Worm (Caenorhabditis elegans): ENCODE results near the gene Y73F8A.22.

The Y73F8A.22 gene

DNA sequence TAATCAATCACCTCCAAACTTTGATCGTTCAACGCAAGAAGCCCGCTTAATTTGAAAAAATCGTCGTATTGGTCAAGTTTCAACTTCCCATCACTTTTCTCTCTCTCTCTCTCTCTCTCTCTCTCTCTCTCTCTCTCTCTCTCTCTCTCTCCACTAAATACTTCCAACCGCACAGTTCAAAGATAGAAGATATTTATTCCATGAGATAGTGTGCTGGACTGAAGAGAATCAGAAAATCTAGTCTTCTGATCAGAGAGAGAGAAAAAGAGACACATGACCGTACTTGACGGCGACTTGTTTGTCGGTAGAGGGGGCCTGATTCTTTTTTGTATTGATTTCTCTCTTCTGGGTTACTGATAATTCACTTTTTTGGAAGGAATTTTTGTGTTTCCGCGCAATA is 42.6 kb downstream of the Y73F8A.22 start:
- TF ChIP-seq pbrm-1 (GFP tag; IDR thresholded peaks at IDR 0.05) (no peak), lin-40 (tag; optimal IDR thresholded peaks at IDR 0.05) (peak; percentile 67), B0336.3 (GFP tag; IDR thresholded peaks at IDR 0.05) (peak; percentile 20; the same call in 1 of the 2 replicates), unc-62 (GFP tag; optimal IDR thresholded peaks at IDR 0.05) (no peak), somi-1 (GFP tag; optimal IDR thresholded peaks at IDR 0.05) (peak; percentile 87), Y56A3A.18 (GFP tag; IDR thresholded peaks at IDR 0.05) (no peak), F23B12.7 (tag; optimal IDR thresholded peaks at IDR 0.05; ENCODE audit: insufficient read depth) (no peak), nhr-27 (tag; optimal IDR thresholded peaks at IDR 0.05) (no peak), B0261.1 (tag; optimal IDR thresholded peaks at IDR 0.05) (no peak), pha-4 (tag; optimal IDR thresholded peaks at IDR 0.05) (no peak), C17E4.6 (GFP tag; IDR thresholded peaks at IDR 0.05) (no peak), cebp-1 (GFP tag; IDR thresholded peaks at IDR 0.05) (no peak), cebp-1 (tag; optimal IDR thresholded peaks at IDR 0.05) (peak; percentile 25), hmg-1.2 (GFP tag; IDR thresholded peaks at IDR 0.05) (peak; percentile 26; the same call in 1 of the 2 replicates), nhr-179 (tag; optimal IDR thresholded peaks at IDR 0.05) (no peak), ztf-26 (tag; optimal IDR thresholded peaks at IDR 0.05) (peak; percentile 83)

DNA sequence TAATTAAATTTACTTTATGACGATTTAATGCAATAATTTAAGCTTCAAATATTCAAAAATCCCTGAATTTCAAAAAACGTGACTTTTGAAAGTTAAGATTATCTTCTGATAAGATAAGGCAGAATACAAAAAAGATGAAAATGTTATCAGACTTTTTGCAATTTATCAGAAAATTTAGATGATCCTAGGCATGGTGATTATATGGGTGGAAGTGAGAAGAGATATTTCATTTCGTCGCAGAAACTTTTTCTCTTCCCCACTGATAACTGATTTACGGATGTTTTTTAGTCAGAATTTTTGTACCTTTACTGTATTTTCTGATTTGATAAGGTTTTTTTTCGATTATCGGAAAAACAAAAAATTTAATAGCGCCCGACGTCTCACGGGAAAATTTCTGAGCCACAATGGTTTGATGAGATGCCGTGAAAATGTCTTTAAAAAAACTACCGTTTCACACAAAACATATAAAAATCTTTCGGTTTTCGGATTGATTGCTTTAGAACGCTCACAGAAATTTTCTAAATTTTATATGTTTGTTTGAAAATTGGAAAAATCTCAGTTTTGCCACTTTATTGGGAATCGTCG is 45.9 kb downstream of the Y73F8A.22 start:
- TF ChIP-seq nfya-1 (tag; optimal IDR thresholded peaks at IDR 0.05; ENCODE audit: borderline replicate concordance, insufficient read depth) (no peak), ztf-6 (GFP tag; IDR thresholded peaks at IDR 0.05) (no peak), attf-6 (GFP tag; IDR thresholded peaks at IDR 0.05) (0 out of 2 replicates have a peak, but pooled peaks have one; percentile 6), egl-44 (GFP tag; IDR thresholded peaks at IDR 0.05) (no peak), C17E4.6 (GFP tag; IDR thresholded peaks at IDR 0.05) (no peak), gei-17 (GFP tag; optimal IDR thresholded peaks at IDR 0.05) (no peak), madf-3 (GFP tag; IDR thresholded peaks at IDR 0.05) (no peak), tbp1 (GFP tag; optimal IDR thresholded peaks at IDR 0.05) (no peak), snpc-4 (GFP tag; optimal IDR thresholded peaks at IDR 0.05) (no peak), snpc-4 (tag; optimal IDR thresholded peaks at IDR 0.05) (peak; percentile 53 to 77 (median 75)), ztf-25 (GFP tag; IDR thresholded peaks at IDR 0.05) (no peak), F49E8.2 (tag; optimal IDR thresholded peaks at IDR 0.05; ENCODE audit: insufficient read depth) (no peak), nfya-2 (GFP tag; IDR thresholded peaks at IDR 0.05) (no peak), ceh-40 (GFP tag; IDR thresholded peaks at IDR 0.05) (no peak), unc-130 (GFP tag; optimal IDR thresholded peaks at IDR 0.05) (no peak), dox-1 (GFP tag; IDR thresholded peaks at IDR 0.05) (no peak), F52B5.7 (tag; optimal IDR thresholded peaks at IDR 0.05) (no peak)

DNA sequence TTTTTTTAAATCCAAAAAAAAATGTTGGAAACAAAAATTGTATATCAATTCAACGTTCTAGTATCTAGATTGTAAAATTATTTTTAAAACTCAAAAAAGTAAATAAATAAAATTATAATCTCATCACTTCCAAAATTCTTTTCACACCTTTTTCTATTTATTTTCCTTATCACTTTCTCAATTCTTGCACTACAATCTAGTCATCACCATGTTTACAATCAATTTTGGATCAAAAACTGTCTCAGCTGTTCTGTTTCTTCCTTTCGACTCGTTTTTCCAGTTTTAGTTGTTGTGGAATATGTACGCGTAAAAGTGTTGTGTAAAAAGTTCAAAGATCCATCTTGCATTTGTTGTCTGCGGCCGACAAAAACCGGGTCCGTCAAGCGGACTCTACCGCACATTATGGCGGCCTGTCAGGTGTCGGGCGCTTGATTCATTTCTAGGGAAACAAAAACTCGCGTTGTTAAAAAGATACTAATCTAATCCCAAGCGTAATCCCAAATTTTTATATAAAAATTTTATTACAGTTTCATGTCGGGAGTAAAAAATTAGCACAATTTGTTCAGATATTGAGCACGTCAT is 46.6 kb downstream of the Y73F8A.22 start:
- no peak for TF ChIP-seq dpff-1 (tag; optimal IDR thresholded peaks at IDR 0.05)
- TF ChIP-seq snpc-4 (GFP tag; optimal IDR thresholded peaks at IDR 0.05), result no peak
- peak in 3 of 4 experiments; percentile 27 to 74 (median 68) for TF ChIP-seq snpc-4 (tag; optimal IDR thresholded peaks at IDR 0.05)
- TF ChIP-seq ztf-28 (GFP tag; IDR thresholded peaks at IDR 0.05), result no peak
- TF ChIP-seq nhr-27 (tag; optimal IDR thresholded peaks at IDR 0.05), result no peak

DNA sequence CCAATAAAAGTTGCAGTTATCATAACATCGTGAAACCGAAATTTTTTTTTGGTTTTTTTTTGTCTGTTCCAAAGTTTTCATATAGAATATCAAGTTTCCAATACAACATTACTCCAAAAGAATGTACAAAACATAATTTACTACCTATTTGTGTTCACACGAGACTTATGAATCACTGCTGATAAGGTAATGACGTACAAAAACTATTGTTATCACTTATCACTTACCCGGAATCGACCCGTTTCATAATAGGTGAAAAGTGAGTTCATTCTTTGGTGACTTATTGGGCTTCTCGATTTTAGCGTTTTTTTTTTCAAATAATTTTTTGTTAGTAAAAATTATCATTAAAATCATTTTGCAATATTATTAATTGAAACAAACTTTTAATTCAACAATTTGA is 48.0 kb downstream of the Y73F8A.22 start:
- no peak for TF ChIP-seq egrh-3 (GFP tag; IDR thresholded peaks at IDR 0.05)
- TF ChIP-seq F33H1.4 (GFP tag; IDR thresholded peaks at IDR 0.05), result no peak
- no peak for TF ChIP-seq K12H6.12 (tag; optimal IDR thresholded peaks at IDR 0.05)
- TF ChIP-seq nhr-80 (tag; optimal IDR thresholded peaks at IDR 0.05), result peak; percentile 44
- TF ChIP-seq Y95B8A.8 (GFP tag; IDR thresholded peaks at IDR 0.05), result no peak
- TF ChIP-seq xnd-1 (tag; optimal IDR thresholded peaks at IDR 0.05), result no peak
- TF ChIP-seq die-1 (tag; optimal IDR thresholded peaks at IDR 0.05), result no peak
- no peak for TF ChIP-seq cebp-2 (GFP tag; IDR thresholded peaks at IDR 0.05)
- TF ChIP-seq madf-10 (tag; optimal IDR thresholded peaks at IDR 0.05), result no peak
- TF ChIP-seq cebp-1 (GFP tag; IDR thresholded peaks at IDR 0.05), result no peak
- TF ChIP-seq cebp-1 (tag; optimal IDR thresholded peaks at IDR 0.05), result peak; percentile 38
- TF ChIP-seq dox-1 (GFP tag; IDR thresholded peaks at IDR 0.05), result no peak
- no peak for TF ChIP-seq ekl-4 (GFP tag; IDR thresholded peaks at IDR 0.05)
- TF ChIP-seq efl-1 (GFP tag; optimal IDR thresholded peaks at IDR 0.05), result no peak

Measured in whole organism, young adult.